Fruit fly (Drosophila melanogaster) S2 (cell line): ENCODE data around the gene CG13460.

Experiments used
- CG8478 ChIP-seq: fragments of >200 bp; optimal IDR thresholded peaks from 2 replicates; lab custom pipeline; 2018
- CTCF ChIP-seq, 2 experiments: fragments of >200 bp; optimal IDR thresholded peaks; 2 replicates each; lab custom pipeline; 2018

dm6 chr3L:15054477-15054876, 7.0 kb downstream of the CG13460 start, which contains the start of gene EAChm:
- no peak for TF ChIP-seq CG8478
- TF ChIP-seq CTCF (optimal IDR thresholded peaks at IDR 0.05; lab: Kevin White, UChicago) = no peak
